Fruit fly (Drosophila melanogaster): ENCODE results near the gene CG31528.

The CG31528 gene

dm6 chr3R:4402884-4403705 is 13.1 kb upstream of the CG31528 start, which contains the start of gene lost:
lost (plus strand) TSS chr3R:4403076.
- TF ChIP-seq tna (GFP tag; IDR thresholded peaks at IDR 0.05; ENCODE audit: partially characterized antibody) (peak; percentile 96), ash1 (GFP tag; optimal IDR thresholded peaks at IDR 0.05) (no peak), CG1233 (GFP tag; optimal IDR thresholded peaks at IDR 0.05) (peak; percentile 26), CG12071 (GFP tag; optimal IDR thresholded peaks at IDR 0.05) (no peak), CG9817 (tag; optimal IDR thresholded peaks at IDR 0.05) (peak; percentile 2), Stat92E (GFP tag; optimal IDR thresholded peaks at IDR 0.05) (no peak), CG6813 (GFP tag; optimal IDR thresholded peaks at IDR 0.05) (no peak), chinmo (GFP tag; IDR thresholded peaks at IDR 0.05; ENCODE audit: partially characterized antibody) (peak; percentile 99), YL-1 (GFP tag; optimal IDR thresholded peaks at IDR 0.05) (peak; percentile 50), caup (GFP tag; optimal IDR thresholded peaks at IDR 0.05; ENCODE audit: severe bottlenecking) (peak; percentile 44), Tbp (GFP tag; optimal IDR thresholded peaks at IDR 0.05) (no peak), CG31441 (GFP tag; IDR thresholded peaks at IDR 0.05) (peak; percentile 34; the same call in 1 of the 2 replicates), pita (GFP tag; optimal IDR thresholded peaks at IDR 0.05) (no peak), pzg (GFP tag; optimal IDR thresholded peaks at IDR 0.05) (peak; percentile 90), her (GFP tag; optimal IDR thresholded peaks at IDR 0.05) (peak; percentile 22), tx (GFP tag; optimal IDR thresholded peaks at IDR 0.05) (no peak), hbn (GFP tag; IDR thresholded peaks at IDR 0.05; ENCODE audit: partially characterized antibody) (peak; percentile 96), Hr51 (GFP tag; optimal IDR thresholded peaks at IDR 0.05) (no peak), CG10654 (GFP tag; optimal IDR thresholded peaks at IDR 0.05) (no peak), Chrac-16 (GFP tag; optimal IDR thresholded peaks at IDR 0.05) (no peak), Med (GFP tag) (peak; percentile 87), Hr39 (optimal IDR thresholded peaks at IDR 0.05) (no peak), Sox102F (GFP tag; optimal IDR thresholded peaks at IDR 0.05) (no peak), tgo (GFP tag; IDR thresholded peaks at IDR 0.05) (no peak), Oli (tag; optimal IDR thresholded peaks at IDR 0.05) (no peak), lola (GFP tag; optimal IDR thresholded peaks at IDR 0.05) (no peak), CG17568 (GFP tag; optimal IDR thresholded peaks at IDR 0.05) (no peak), Hmr (GFP tag; optimal IDR thresholded peaks at IDR 0.05) (peak; percentile 72), onecut (GFP tag; IDR thresholded peaks at IDR 0.05) (no peak), NC2α (GFP tag; optimal IDR thresholded peaks at IDR 0.05) (no peak), Atf-2 (GFP tag; optimal IDR thresholded peaks at IDR 0.05) (no peak), CG4707 (GFP tag; optimal IDR thresholded peaks at IDR 0.05) (no peak), BtbVII (GFP tag; optimal IDR thresholded peaks at IDR 0.05) (no peak), grau (tag; optimal IDR thresholded peaks at IDR 0.05) (peak; percentile 44), CG11093 (GFP tag; IDR thresholded peaks at IDR 0.05) (no peak), CG6654 (GFP tag; optimal IDR thresholded peaks at IDR 0.05) (no peak), Jarid2 (GFP tag; optimal IDR thresholded peaks at IDR 0.05) (no peak), ac (GFP tag; optimal IDR thresholded peaks at IDR 0.05) (no peak), CG8944 (GFP tag; optimal IDR thresholded peaks at IDR 0.05) (no peak), Ptx1 (GFP tag; IDR thresholded peaks at IDR 0.05) (peak; percentile 25; the same call in 1 of the 2 replicates), Sin3A (optimal IDR thresholded peaks at IDR 0.05) (no peak), so (GFP tag; IDR thresholded peaks at IDR 0.05) (no peak; the same call in 2 of the 3 replicates), CG3407 (GFP tag; optimal IDR thresholded peaks at IDR 0.05) (no peak), Ets97D (GFP tag; optimal IDR thresholded peaks at IDR 0.05) (peak; percentile 94), CG18011 (GFP tag; optimal IDR thresholded peaks at IDR 0.05) (peak; percentile 94), sens-2 (GFP tag; IDR thresholded peaks at IDR 0.05) (no peak), Pdp1 (GFP tag; optimal IDR thresholded peaks at IDR 0.05) (peak in 1 of 2 experiments; percentile 95), tup (GFP tag; optimal IDR thresholded peaks at IDR 0.05) (no peak)
